Fruit fly (Drosophila melanogaster): ENCODE measurements around the gene CG31140.

Gene CG31140

DNA sequence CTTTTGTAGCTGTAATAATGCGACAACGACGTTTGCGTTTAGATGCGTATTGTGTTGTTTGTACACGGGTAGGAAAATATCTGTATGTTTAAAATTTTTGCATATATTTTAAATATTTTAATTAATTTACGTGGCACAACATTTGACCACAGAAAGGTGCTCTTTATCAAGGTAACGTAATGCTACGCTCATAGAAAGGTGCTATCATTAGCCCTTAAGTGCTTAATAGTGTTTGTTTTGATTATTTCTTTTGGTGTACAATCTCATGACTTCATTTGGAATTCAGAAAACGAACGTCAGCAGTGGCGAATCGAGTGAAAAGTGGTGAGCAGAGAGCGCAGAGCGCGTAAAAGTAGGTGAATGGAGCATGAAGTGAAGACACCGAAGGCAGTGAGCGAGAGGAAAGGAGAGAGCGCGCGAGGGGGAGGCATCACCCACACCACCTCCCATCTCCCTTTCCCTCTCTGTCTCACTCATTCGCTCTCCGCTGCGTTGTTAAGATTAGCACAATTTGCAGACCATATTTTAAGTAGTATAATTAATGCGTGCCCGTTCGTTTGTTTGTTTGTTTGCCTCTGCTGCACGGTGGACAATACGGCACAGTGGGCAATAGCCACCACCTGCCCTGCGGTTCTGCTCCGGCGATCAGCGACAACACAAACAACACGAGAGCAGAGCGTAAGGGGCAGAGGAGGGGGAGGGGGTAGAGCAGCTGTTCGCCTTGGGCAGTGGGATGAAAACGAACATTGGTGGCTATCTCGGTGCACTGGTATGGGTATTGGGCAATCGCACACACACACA lies 41.1 kb upstream of the CG31140 start:
- peak; percentile 50 for TF ChIP-seq HLH106 (tag; optimal IDR thresholded peaks at IDR 0.05)
- peak; percentile 27 for TF ChIP-seq br (GFP tag; optimal IDR thresholded peaks at IDR 0.05)
- peak in 1 of 2 experiments; percentile 45 for TF ChIP-seq foxo (GFP tag; optimal IDR thresholded peaks at IDR 0.05)
- peak; percentile 18 for TF ChIP-seq psq (GFP tag; optimal IDR thresholded peaks at IDR 0.05)
- peak; percentile 38 for TF ChIP-seq h (GFP tag; optimal IDR thresholded peaks at IDR 0.05)
- TF ChIP-seq OdsH (GFP tag; optimal IDR thresholded peaks at IDR 0.05), result no peak
- no peak for TF ChIP-seq N (GFP tag; optimal IDR thresholded peaks at IDR 0.05)
- TF ChIP-seq rgr (GFP tag; optimal IDR thresholded peaks at IDR 0.05), result peak; percentile 54
- TF ChIP-seq Vsx2 (GFP tag; optimal IDR thresholded peaks at IDR 0.05; ENCODE audit: partially characterized antibody), result no peak
- TF ChIP-seq dl (GFP tag; optimal IDR thresholded peaks at IDR 0.05; ENCODE audit: insufficient read depth in 1 of 2, partially characterized antibody in 2 of 2), result peak in 1 of 2 experiments; percentile 67
- no peak for TF ChIP-seq tai (GFP tag; optimal IDR thresholded peaks at IDR 0.05)
- peak; percentile 75 for TF ChIP-seq Dif (GFP tag; optimal IDR thresholded peaks at IDR 0.05; ENCODE audit: partially characterized antibody)

DNA sequence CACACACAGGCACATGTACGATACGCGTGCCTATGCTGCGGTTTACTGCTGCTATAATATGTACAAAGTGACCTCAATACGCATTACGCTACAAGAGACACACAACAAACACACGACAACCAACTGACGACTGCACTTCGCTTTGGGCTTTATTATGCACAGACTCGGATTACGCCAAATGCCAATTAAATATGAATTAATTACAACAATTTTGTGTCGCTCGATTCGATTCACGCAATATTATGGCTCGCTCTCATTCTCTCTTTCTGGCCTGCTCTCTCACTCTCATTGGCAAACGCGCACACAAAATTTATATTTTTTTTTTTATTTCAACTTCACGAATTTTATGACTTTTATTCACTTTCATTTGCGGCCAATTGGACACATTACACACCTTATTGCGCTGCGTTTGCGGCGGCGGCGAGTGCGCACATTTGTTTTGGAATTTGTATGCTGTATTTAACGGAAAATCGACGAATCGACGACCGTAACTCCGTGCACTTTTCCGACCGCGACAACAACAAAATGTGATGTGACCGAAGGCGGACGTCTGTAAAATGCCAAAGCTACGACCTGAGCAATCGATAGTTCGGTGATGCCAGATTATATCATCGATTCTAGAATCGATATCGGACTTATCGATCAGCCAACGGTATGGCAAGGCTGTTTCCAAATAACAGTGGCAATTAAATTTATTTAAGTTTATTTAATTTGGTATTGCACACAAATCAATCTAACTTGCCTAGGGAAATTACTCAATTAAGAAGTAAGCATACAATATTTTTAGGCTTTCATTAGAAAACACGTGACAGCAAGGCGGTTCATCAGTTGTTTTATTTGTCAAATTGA lies 40.3 kb upstream of the CG31140 start, which contains the start of the genes sba and CG31141:
sba (minus strand) TSS at position 472 of the 849 bp plus-strand sequence.
CG31141 (plus strand) TSS at position 799 of the 849 bp plus-strand sequence.
- no peak for TF ChIP-seq CG9705 (GFP tag; optimal IDR thresholded peaks at IDR 0.05)
- TF ChIP-seq brk (GFP tag; optimal IDR thresholded peaks at IDR 0.05), result no peak
- no peak for TF ChIP-seq OdsH (GFP tag; optimal IDR thresholded peaks at IDR 0.05)
- no peak for TF ChIP-seq Dfd (GFP tag; optimal IDR thresholded peaks at IDR 0.05)
- TF ChIP-seq dsf (GFP tag; optimal IDR thresholded peaks at IDR 0.05; ENCODE audit: borderline replicate concordance), result no peak
- TF ChIP-seq sv (GFP tag; optimal IDR thresholded peaks at IDR 0.05), result no peak
- no peak for TF ChIP-seq fru (GFP tag; optimal IDR thresholded peaks at IDR 0.05)
- peak; percentile 40 for TF ChIP-seq Hnf4 (GFP tag; optimal IDR thresholded peaks at IDR 0.05)
- no peak for TF ChIP-seq lola (GFP tag; optimal IDR thresholded peaks at IDR 0.05)
- TF ChIP-seq dmrt93B (GFP tag; optimal IDR thresholded peaks at IDR 0.05), result no peak
- no peak for TF ChIP-seq ey (GFP tag; optimal IDR thresholded peaks at IDR 0.05)
- TF ChIP-seq Hr83 (GFP tag; optimal IDR thresholded peaks at IDR 0.05; ENCODE audit: poor library complexity, severe bottlenecking), result peak; percentile 62
- no peak for TF ChIP-seq N (GFP tag; optimal IDR thresholded peaks at IDR 0.05)
- TF ChIP-seq jim (GFP tag; optimal IDR thresholded peaks at IDR 0.05), result no peak
- no peak for TF ChIP-seq HLH106 (tag; optimal IDR thresholded peaks at IDR 0.05)
- TF ChIP-seq h (GFP tag; optimal IDR thresholded peaks at IDR 0.05), result peak; percentile 18
- TF ChIP-seq Sp1 (GFP tag; optimal IDR thresholded peaks at IDR 0.05), result peak; percentile 58
- no peak for TF ChIP-seq usp (GFP tag; optimal IDR thresholded peaks at IDR 0.05)
- TF ChIP-seq Mio (GFP tag; optimal IDR thresholded peaks at IDR 0.05), result no peak
- TF ChIP-seq psq (GFP tag; optimal IDR thresholded peaks at IDR 0.05), result no peak
- no peak for TF ChIP-seq pan (optimal IDR thresholded peaks at IDR 0.05)
- TF ChIP-seq GATAd (GFP tag; optimal IDR thresholded peaks at IDR 0.05), result no peak
- peak; percentile 38 for TF ChIP-seq Jra (GFP tag; optimal IDR thresholded peaks at IDR 0.05)
- no peak for TF ChIP-seq dl (GFP tag; optimal IDR thresholded peaks at IDR 0.05; ENCODE audit: insufficient read depth in 1 of 2, partially characterized antibody in 2 of 2)
- no peak for TF ChIP-seq Hr78 (GFP tag; optimal IDR thresholded peaks at IDR 0.05)
- TF ChIP-seq Abd-B (GFP tag; optimal IDR thresholded peaks at IDR 0.05), result no peak
- no peak for TF ChIP-seq tai (GFP tag; optimal IDR thresholded peaks at IDR 0.05)
- TF ChIP-seq Dif (GFP tag; optimal IDR thresholded peaks at IDR 0.05; ENCODE audit: partially characterized antibody), result peak; percentile 25
- no peak for TF ChIP-seq sage (GFP tag; optimal IDR thresholded peaks at IDR 0.05)
- TF ChIP-seq CG32264 (GFP tag; optimal IDR thresholded peaks at IDR 0.05), result no peak
- TF ChIP-seq rgr (GFP tag; optimal IDR thresholded peaks at IDR 0.05), result peak; percentile 19
- no peak for TF ChIP-seq woc (GFP tag; optimal IDR thresholded peaks at IDR 0.05)
- no peak for TF ChIP-seq Rel (GFP tag; optimal IDR thresholded peaks at IDR 0.05)
- TF ChIP-seq Rel (tag; optimal IDR thresholded peaks at IDR 0.05), result peak; percentile 33
- no peak for TF ChIP-seq br (GFP tag; optimal IDR thresholded peaks at IDR 0.05)
- TF ChIP-seq foxo (GFP tag; optimal IDR thresholded peaks at IDR 0.05), result no peak
- TF ChIP-seq Vsx2 (GFP tag; optimal IDR thresholded peaks at IDR 0.05; ENCODE audit: partially characterized antibody), result no peak
- TF ChIP-seq CrebA (GFP tag; optimal IDR thresholded peaks at IDR 0.05; ENCODE audit: borderline replicate concordance), result no peak
